Worm (Caenorhabditis elegans): ENCODE results near the gene mig-32.
A peak's percentile ranks its signal among the peaks of the same experiment; 100 is the strongest.

The mig-32 gene

ce11 chrIV:12133776-12134175 lies 41.8 kb upstream of the mig-32 start:
- TF ChIP-seq lsl-1 (GFP tag; optimal IDR thresholded peaks at IDR 0.05) (no peak), ztf-25 (GFP tag; IDR thresholded peaks at IDR 0.05) (no peak), cebp-1 (GFP tag; IDR thresholded peaks at IDR 0.05) (no peak), cebp-1 (tag; optimal IDR thresholded peaks at IDR 0.05) (no peak), lsy-27 (tag; optimal IDR thresholded peaks at IDR 0.05; ENCODE audit: borderline replicate concordance, insufficient read depth) (no peak), K11D2.4 (GFP tag; IDR thresholded peaks at IDR 0.05) (no peak), B0035.1 (tag; optimal IDR thresholded peaks at IDR 0.05) (no peak), B0336.3 (GFP tag; IDR thresholded peaks at IDR 0.05) (no peak), nhr-27 (tag; optimal IDR thresholded peaks at IDR 0.05) (no peak), repo-1 (tag; optimal IDR thresholded peaks at IDR 0.05) (no peak), lin-40 (tag; optimal IDR thresholded peaks at IDR 0.05) (no peak)

- TF ChIP-seq attf-5 (GFP tag; optimal IDR thresholded peaks at IDR 0.05) = no peak
- no peak for TF ChIP-seq Y67H2A.10 (GFP tag; conservative IDR thresholded peaks at IDR 0.05)
- no peak for TF ChIP-seq F22D6.2 (tag; optimal IDR thresholded peaks at IDR 0.05)
- peak; percentile 19 for TF ChIP-seq snpc-4 (GFP tag; optimal IDR thresholded peaks at IDR 0.05)
- peak in 2 of 4 experiments; percentile 44 to 69 for TF ChIP-seq snpc-4 (tag; optimal IDR thresholded peaks at IDR 0.05)
- TF ChIP-seq snpc-1.1 (tag; optimal IDR thresholded peaks at IDR 0.05; ENCODE audit: insufficient read depth) = peak; percentile 45
Measured at ce11 chrIV:12131308-12132072, 39.5 kb upstream of the mig-32 start.

- TF ChIP-seq hsf-1 (GFP tag; IDR thresholded peaks at IDR 0.05) (no peak), snpc-1.3 (tag; optimal IDR thresholded peaks at IDR 0.05; ENCODE audit: insufficient read depth) (no peak), mes-4 (tag; optimal IDR thresholded peaks at IDR 0.05) (no peak), zfh-2 (GFP tag; conservative IDR thresholded peaks at IDR 0.05) (no peak), lsl-1 (GFP tag; optimal IDR thresholded peaks at IDR 0.05) (no peak), tbp1 (GFP tag; optimal IDR thresholded peaks at IDR 0.05) (no peak), nhr-179 (tag; optimal IDR thresholded peaks at IDR 0.05) (no peak), F22D6.2 (tag; optimal IDR thresholded peaks at IDR 0.05) (no peak), ceh-40 (GFP tag; IDR thresholded peaks at IDR 0.05) (no peak), dpl-1 (GFP tag; optimal IDR thresholded peaks at IDR 0.05) (no peak), snpc-1.1 (tag; optimal IDR thresholded peaks at IDR 0.05; ENCODE audit: insufficient read depth) (no peak), B0019.2 (GFP tag; conservative IDR thresholded peaks at IDR 0.05) (no peak), ztf-28 (GFP tag; IDR thresholded peaks at IDR 0.05) (no peak), bed-2 (GFP tag; IDR thresholded peaks at IDR 0.05) (no peak), B0261.1 (tag; optimal IDR thresholded peaks at IDR 0.05) (no peak), Y53G8AR.9 (GFP tag; conservative IDR thresholded peaks at IDR 0.05) (no peak)
Measured at ce11 chrIV:12129204-12129603, 37.2 kb upstream of the mig-32 start, which contains the start of gene lin-24. TSS of gene lin-24 (plus strand) at chrIV:12129504.

- TF ChIP-seq B0261.1 (tag; optimal IDR thresholded peaks at IDR 0.05) = no peak
- no peak for TF ChIP-seq atf-7 (tag; optimal IDR thresholded peaks at IDR 0.05)
- no peak for TF ChIP-seq cebp-1 (GFP tag; IDR thresholded peaks at IDR 0.05)
- TF ChIP-seq cebp-1 (tag; optimal IDR thresholded peaks at IDR 0.05) = peak; percentile 6
- no peak for TF ChIP-seq dpff-1 (tag; optimal IDR thresholded peaks at IDR 0.05)
- TF ChIP-seq pbrm-1 (GFP tag; IDR thresholded peaks at IDR 0.05) = no peak
- TF ChIP-seq pha-4 (tag; optimal IDR thresholded peaks at IDR 0.05) = no peak
- TF ChIP-seq tlf-1 (GFP tag; optimal IDR thresholded peaks at IDR 0.05) = no peak
- TF ChIP-seq sea-2 (GFP tag; IDR thresholded peaks at IDR 0.05) = no peak
- no peak for TF ChIP-seq ama-1 (optimal IDR thresholded peaks at IDR 0.05)
- TF ChIP-seq ama-1 (GFP tag; optimal IDR thresholded peaks at IDR 0.05) = no peak
- peak; percentile 67 for TF ChIP-seq nhr-80 (tag; optimal IDR thresholded peaks at IDR 0.05)
- no peak for TF ChIP-seq ets-4 (GFP tag; optimal IDR thresholded peaks at IDR 0.05)
- no peak for TF ChIP-seq die-1 (tag; optimal IDR thresholded peaks at IDR 0.05)
- TF ChIP-seq lin-54 (GFP tag; optimal IDR thresholded peaks at IDR 0.05) = no peak
- TF ChIP-seq rpc-1 (optimal IDR thresholded peaks at IDR 0.05) = no peak
- TF ChIP-seq rpc-1 (tag; optimal IDR thresholded peaks at IDR 0.05) = no peak
- no peak for TF ChIP-seq F49E8.2 (tag; optimal IDR thresholded peaks at IDR 0.05; ENCODE audit: insufficient read depth)
Measured at ce11 chrIV:12128708-12129107, 36.7 kb upstream of the mig-32 start.
